Worm (Caenorhabditis elegans) whole organism, late embryonic: ENCODE measurements around the gene ZK84.5.
"Not testable (repeated sequence)": the region's sequence is repeated elsewhere in the genome, so short reads cannot be mapped to it uniquely, and the experiment has no call there.

Source experiments
- ceh-18 ChIP-seq: sonication (generic microtip); optimal IDR thresholded peaks from 2 replicates; lab custom pipeline; 2016; ENCODE audit warnings: missing genetic modification characterization, missing compliant biosample characterization
- elt-4 ChIP-seq: sonication (generic microtip); optimal IDR thresholded peaks from 2 replicates; lab custom pipeline; 2016; ENCODE audit warnings: missing genetic modification characterization, missing compliant biosample characterization
- eyg-1 ChIP-seq: sonication (generic microtip); optimal IDR thresholded peaks from 2 replicates; lab custom pipeline; 2016; ENCODE audit warnings: missing genotype, missing genetic modification characterization, missing compliant biosample characterization
- hlh-13 ChIP-seq: fragments of 200-800 bp; sonication (Bioruptor generic); optimal IDR thresholded peaks from 2 replicates; lab custom pipeline; 2018; ENCODE audit warnings: mild to moderate bottlenecking, missing genetic modification characterization, missing compliant biosample characterization
- nhr-11 ChIP-seq: fragments of 150-350 bp; optimal IDR thresholded peaks from 2 replicates; lab custom pipeline; 2014; ENCODE audit warnings: missing biosample characterization, missing genetic modification characterization
- pha-4 ChIP-seq: fragments of 150-350 bp; optimal IDR thresholded peaks from 2 replicates; lab custom pipeline; 2018; ENCODE audit warnings: missing biosample characterization, missing genetic modification reagents, missing genetic modification characterization
- pqm-1 ChIP-seq: sonication (generic microtip); optimal IDR thresholded peaks from 2 replicates; lab custom pipeline; 2016; ENCODE audit warnings: missing genetic modification characterization, missing compliant biosample characterization
- rnt-1 ChIP-seq: sonication (generic microtip); optimal IDR thresholded peaks from 2 replicates; lab custom pipeline; 2016; ENCODE audit warnings: missing genetic modification characterization, missing compliant biosample characterization
- sdc-2 ChIP-seq: sonication (generic microtip); optimal IDR thresholded peaks from 2 replicates; lab custom pipeline; 2016; ENCODE audit warnings: missing genotype, missing genetic modification characterization, missing compliant biosample characterization
- sox-2 ChIP-seq: fragments of 200-800 bp; sonication (Bioruptor generic); IDR thresholded peaks from 2 replicates; pipeline ENCODE4 v1.3.6; 2022; ENCODE audit warnings: missing genetic modification reagents, missing genetic modification characterization, missing compliant biosample characterization
- tbx-2 ChIP-seq: sonication (generic microtip); optimal IDR thresholded peaks from 2 replicates; lab custom pipeline; 2016; ENCODE audit warnings: missing genetic modification characterization, missing compliant biosample characterization

DNA sequence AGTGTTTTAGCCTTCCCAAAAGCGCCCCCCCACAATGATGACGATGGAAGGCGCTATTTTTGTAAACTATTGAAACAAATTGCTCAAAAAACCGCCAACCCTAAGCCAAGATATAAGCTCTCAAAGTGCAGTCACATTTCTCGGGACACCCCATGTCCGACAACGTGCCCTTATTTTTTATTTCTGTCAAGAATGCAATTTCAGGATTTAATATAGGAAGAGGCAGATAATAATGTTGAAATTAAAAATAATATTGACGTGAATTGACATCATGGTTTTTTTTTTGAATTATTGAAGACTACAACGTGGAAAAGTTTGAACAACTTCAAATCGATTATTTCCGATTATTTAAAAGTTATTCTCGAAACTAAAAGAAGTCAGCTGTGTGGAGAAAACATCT lies 2.3 kb downstream of the ZK84.5 start, which contains the start of gene ZK84.2:
- not testable (repeated sequence) for TF ChIP-seq pqm-1; eyg-1 (tag; lab: Kevin White, UChicago); elt-4 (tag; lab: Kevin White, UChicago); pha-4; sdc-2 (tag; lab: Kevin White, UChicago); sox-2 (GFP tag; lab: Robert Waterston, UW); ceh-18 (tag; lab: Kevin White, UChicago); nhr-11 (tag; lab: Kevin White, UChicago); tbx-2; rnt-1 (tag; lab: Kevin White, UChicago); hlh-13 (GFP tag; lab: Kevin White, UChicago)
